Worm (Caenorhabditis elegans) whole organism, early embryonic: ENCODE results near the gene lsm-4.

Source experiments
- B0310.2 ChIP-seq: sonication (generic microtip); optimal IDR thresholded peaks from 2 replicates; lab custom pipeline; 2016; ENCODE audit warnings: mild to moderate bottlenecking, missing genetic modification characterization, missing compliant biosample characterization
- F13C5.2 ChIP-seq: sonication (generic microtip); optimal IDR thresholded peaks from 2 replicates; lab custom pipeline; 2017; ENCODE audit warnings: mild to moderate bottlenecking, missing genetic modification characterization, inconsistent platforms, missing compliant biosample characterization
- aly-1 ChIP-seq: sonication (generic microtip); optimal IDR thresholded peaks from 2 replicates; lab custom pipeline; 2016; ENCODE audit warnings: missing genetic modification characterization, missing compliant biosample characterization
- ama-1 ChIP-seq: fragments of 150-350 bp; optimal IDR thresholded peaks from 2 replicates; lab custom pipeline; 2014
- ceh-13 ChIP-seq: fragments of 200-800 bp; sonication (Bioruptor generic); optimal IDR thresholded peaks from 2 replicates; lab custom pipeline; 2018; ENCODE audit warnings: mild to moderate bottlenecking, missing genetic modification characterization, missing compliant biosample characterization
- ceh-36 ChIP-seq: sonication (generic microtip); optimal IDR thresholded peaks from 2 replicates; lab custom pipeline; 2016; ENCODE audit warnings: missing genetic modification characterization, inconsistent platforms, missing compliant biosample characterization
- ets-7 ChIP-seq: sonication (generic microtip); optimal IDR thresholded peaks from 2 replicates; lab custom pipeline; 2016; ENCODE audit warnings: missing genotype, missing genetic modification characterization, missing compliant biosample characterization
- flt-1 ChIP-seq: fragments of 200-800 bp; sonication (Bioruptor generic); IDR thresholded peaks from 2 replicates; pipeline ENCODE4 v1.3.6; 2022; ENCODE audit warnings: missing genetic modification characterization, missing compliant biosample characterization
- hmbx-1 ChIP-seq: sonication (generic microtip); optimal IDR thresholded peaks from 2 replicates; lab custom pipeline; 2016; ENCODE audit warnings: mild to moderate bottlenecking, missing genetic modification characterization, missing compliant biosample characterization
- hmg-4 ChIP-seq: fragments of 200-800 bp; sonication (Bioruptor generic); optimal IDR thresholded peaks from 2 replicates; lab custom pipeline; 2018; ENCODE audit warnings: mild to moderate bottlenecking, missing genetic modification characterization, missing compliant biosample characterization
- hnd-1 ChIP-seq: sonication (generic microtip); optimal IDR thresholded peaks from 2 replicates; lab custom pipeline; 2016; ENCODE audit warnings: missing genetic modification characterization, missing compliant biosample characterization
- pes-1 ChIP-seq: fragments of 200-800 bp; sonication (Bioruptor generic); IDR thresholded peaks from 2 replicates; pipeline ENCODE4 v1.3.6; 2022; ENCODE audit warnings: missing genetic modification reagents, missing genetic modification characterization, missing compliant biosample characterization
- scrt-1 ChIP-seq: fragments of 200-800 bp; sonication (Bioruptor generic); IDR thresholded peaks from 2 replicates; pipeline ENCODE4 v1.3.6; 2022; ENCODE audit warnings: missing genetic modification characterization, missing compliant biosample characterization
- sea-1 ChIP-seq: fragments of 200-800 bp; sonication (Bioruptor generic); conservative IDR thresholded peaks from 2 replicates; pipeline ENCODE4 v1.3.6; 2022; ENCODE audit warnings: missing genetic modification characterization, missing compliant biosample characterization
- tbx-11 ChIP-seq: fragments of 200-800 bp; sonication (Bioruptor generic); IDR thresholded peaks from 2 replicates; pipeline ENCODE4 v1.3.6; 2022; ENCODE audit warnings: missing genetic modification characterization, missing compliant biosample characterization
- tbx-37 ChIP-seq: fragments of 200-800 bp; sonication (Bioruptor generic); conservative IDR thresholded peaks from 2 replicates; pipeline ENCODE4 v1.3.6; 2022; ENCODE audit warnings: missing genetic modification reagents, missing genetic modification characterization, missing compliant biosample characterization
- tra-4 ChIP-seq: sonication (generic microtip); optimal IDR thresholded peaks from 2 replicates; lab custom pipeline; 2017; ENCODE audit warnings: missing genetic modification characterization, missing compliant biosample characterization

Gene lsm-4

DNA sequence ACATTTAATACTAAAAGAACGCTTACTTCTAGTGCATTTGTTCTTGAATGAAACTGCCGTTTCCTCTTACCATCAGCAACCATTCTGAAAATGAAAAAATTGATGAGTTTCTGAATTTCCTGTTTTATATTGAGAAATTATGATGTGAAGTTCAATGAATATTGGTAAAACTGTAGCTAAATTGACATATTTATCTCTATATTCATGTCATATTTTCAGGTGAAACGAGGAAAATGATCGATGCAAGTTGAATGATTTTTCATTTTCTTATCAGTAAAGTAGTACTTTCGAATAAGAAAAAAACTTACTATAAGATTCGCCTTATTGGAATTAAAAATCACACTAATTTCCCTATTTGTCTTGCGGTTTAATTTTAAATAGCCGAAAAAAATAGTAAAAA, 42.8 kb downstream of the lsm-4 start, which contains the start of gene E04F6.15:
Gene E04F6.15 (minus strand): TSS at position 101 of the 400 bp plus-strand sequence.
- TF ChIP-seq hmbx-1 (tag; lab: Kevin White, UChicago) (no peak), hnd-1 (no peak), tbx-11 (no peak), flt-1 (GFP tag; lab: Robert Waterston, UW) (no peak), scrt-1 (GFP tag; lab: Robert Waterston, UW) (no peak), pes-1 (GFP tag; lab: Robert Waterston, UW) (no peak), ceh-13 (GFP tag; lab: Kevin White, UChicago) (no peak), sea-1 (GFP tag; lab: Robert Waterston, UW) (no peak), tbx-37 (GFP tag; lab: Robert Waterston, UW) (no peak), ama-1 (lab: Kevin White, UChicago) (no peak), F13C5.2 (tag; lab: Kevin White, UChicago) (no peak), ceh-36 (tag; lab: Kevin White, UChicago) (no peak), B0310.2 (tag; lab: Kevin White, UChicago) (no peak), hmg-4 (GFP tag; lab: Kevin White, UChicago) (no peak), tra-4 (tag; lab: Kevin White, UChicago) (no peak), aly-1 (tag; lab: Kevin White, UChicago) (no peak), ets-7 (no peak)

DNA sequence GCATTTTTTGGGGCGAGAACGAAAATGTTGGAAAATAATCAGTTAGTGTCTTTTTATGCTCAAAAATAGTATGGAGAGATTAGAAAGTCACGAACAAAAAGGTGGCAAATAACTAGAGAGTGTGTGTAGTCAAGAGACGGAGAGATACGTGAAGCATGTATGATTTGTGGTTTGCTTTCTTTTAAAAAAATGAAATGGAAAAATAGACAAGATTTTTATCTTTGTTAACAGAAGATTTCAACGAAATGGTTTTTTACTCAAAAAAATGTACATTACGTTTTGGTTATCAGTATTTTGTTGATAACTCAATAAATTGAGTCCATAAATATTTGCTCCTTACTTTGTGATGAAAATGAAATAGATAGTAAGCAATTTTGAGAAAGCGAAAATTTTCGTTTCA, 44.8 kb downstream of the lsm-4 start, which contains the start of gene dhs-7:
Gene dhs-7 (minus strand): TSS at position 277 of the 400 bp plus-strand sequence.
- no peak for TF ChIP-seq ceh-13 (GFP tag; lab: Kevin White, UChicago)
- TF ChIP-seq F13C5.2 (tag; lab: Kevin White, UChicago) = no peak
- TF ChIP-seq scrt-1 (GFP tag; lab: Robert Waterston, UW) = no peak
- no peak for TF ChIP-seq hmbx-1 (tag; lab: Kevin White, UChicago)
- TF ChIP-seq ceh-36 (tag; lab: Kevin White, UChicago) = no peak
- TF ChIP-seq B0310.2 (tag; lab: Kevin White, UChicago) = no peak
- no peak for TF ChIP-seq hmg-4 (GFP tag; lab: Kevin White, UChicago)
- TF ChIP-seq tbx-11 = no peak
- no peak for TF ChIP-seq sea-1 (GFP tag; lab: Robert Waterston, UW)
- TF ChIP-seq ama-1 (lab: Kevin White, UChicago) = no peak
- TF ChIP-seq ets-7 = no peak
- no peak for TF ChIP-seq pes-1 (GFP tag; lab: Robert Waterston, UW)
- TF ChIP-seq flt-1 (GFP tag; lab: Robert Waterston, UW) = no peak
- TF ChIP-seq tbx-37 (GFP tag; lab: Robert Waterston, UW) = no peak
- TF ChIP-seq tra-4 (tag; lab: Kevin White, UChicago) = no peak
- no peak for TF ChIP-seq hnd-1

DNA sequence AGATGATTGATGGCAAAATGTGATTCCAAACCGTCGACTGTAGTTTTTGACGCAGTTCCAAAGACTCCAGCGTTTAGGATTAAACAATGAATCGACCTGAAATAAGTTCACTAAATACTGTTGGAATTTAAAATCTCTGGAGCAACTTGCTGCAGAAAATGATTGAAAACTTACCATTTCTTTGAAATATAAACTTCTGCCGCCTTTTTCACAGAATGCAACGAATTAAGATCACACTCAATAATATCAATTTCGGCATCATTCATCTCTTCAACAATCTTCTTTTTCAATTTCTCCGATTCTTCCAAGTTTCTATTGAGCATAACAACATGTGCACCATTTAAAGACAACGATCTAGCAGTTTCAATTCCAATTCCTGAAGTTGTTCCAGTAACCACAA, 45.3 kb downstream of the lsm-4 start:
- TF ChIP-seq ceh-36 (tag; lab: Kevin White, UChicago) (no peak), hnd-1 (no peak), scrt-1 (GFP tag; lab: Robert Waterston, UW) (no peak), flt-1 (GFP tag; lab: Robert Waterston, UW) (no peak), sea-1 (GFP tag; lab: Robert Waterston, UW) (no peak), tbx-37 (GFP tag; lab: Robert Waterston, UW) (no peak), ets-7 (no peak), tra-4 (tag; lab: Kevin White, UChicago) (no peak), ceh-13 (GFP tag; lab: Kevin White, UChicago) (no peak), F13C5.2 (tag; lab: Kevin White, UChicago) (no peak), hmbx-1 (tag; lab: Kevin White, UChicago) (no peak), tbx-11 (no peak), ama-1 (lab: Kevin White, UChicago) (no peak), B0310.2 (tag; lab: Kevin White, UChicago) (no peak), aly-1 (tag; lab: Kevin White, UChicago) (no peak), hmg-4 (GFP tag; lab: Kevin White, UChicago) (no peak), pes-1 (GFP tag; lab: Robert Waterston, UW) (no peak)

DNA sequence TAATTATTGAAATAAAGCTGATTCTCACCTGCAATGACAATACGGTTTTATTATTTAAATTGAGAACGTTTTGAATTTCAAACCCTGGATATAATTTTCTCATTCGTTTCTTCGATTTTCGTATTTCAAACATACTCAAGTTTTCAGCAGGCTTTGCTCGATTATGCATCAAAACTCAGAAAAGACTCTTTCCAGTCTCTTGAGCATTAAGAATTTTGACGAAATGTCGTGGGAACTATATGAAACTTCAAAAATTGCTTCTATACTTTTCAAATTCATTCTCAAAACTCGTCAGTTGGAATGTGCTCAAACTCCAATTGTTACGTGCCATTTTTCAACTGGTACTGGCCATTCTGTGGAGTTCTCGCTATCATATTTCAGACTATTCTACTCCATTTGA, 47.6 kb downstream of the lsm-4 start, which contains the start of gene srd-59:
Gene srd-59 (plus strand): TSS at position 301 of the 400 bp plus-strand sequence.
- TF ChIP-seq tbx-37 (GFP tag; lab: Robert Waterston, UW) (no peak), ceh-36 (tag; lab: Kevin White, UChicago) (no peak), tbx-11 (no peak), hnd-1 (no peak), tra-4 (tag; lab: Kevin White, UChicago) (no peak), pes-1 (GFP tag; lab: Robert Waterston, UW) (no peak), ceh-13 (GFP tag; lab: Kevin White, UChicago) (no peak), ama-1 (lab: Kevin White, UChicago) (no peak), aly-1 (tag; lab: Kevin White, UChicago) (no peak)

DNA sequence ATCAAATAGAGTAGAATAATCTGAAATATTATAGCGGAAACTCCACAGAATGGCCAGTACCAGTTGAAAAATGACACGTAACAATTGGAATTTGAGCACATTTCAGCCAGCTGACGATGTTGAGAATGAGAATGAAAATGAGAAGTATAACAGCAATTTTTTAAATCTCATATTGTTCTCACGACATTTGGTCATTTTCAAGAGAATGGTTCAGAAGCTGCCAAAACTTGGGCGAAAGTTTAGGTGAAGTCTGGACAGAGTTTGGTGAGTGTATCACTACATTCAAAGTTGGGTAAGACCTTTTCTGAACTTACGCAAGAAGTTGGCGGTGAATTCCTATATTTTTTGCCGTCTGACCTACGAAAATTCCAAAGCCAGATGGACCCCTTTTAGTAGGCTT, 48.0 kb downstream of the lsm-4 start, which contains the start of gene srd-58:
Gene srd-58 (minus strand): TSS at position 101 of the 400 bp plus-strand sequence.
- TF ChIP-seq ets-7 (no peak), hnd-1 (no peak), ceh-36 (tag; lab: Kevin White, UChicago) (no peak), tbx-37 (GFP tag; lab: Robert Waterston, UW) (no peak), scrt-1 (GFP tag; lab: Robert Waterston, UW) (no peak), ama-1 (lab: Kevin White, UChicago) (no peak), hmbx-1 (tag; lab: Kevin White, UChicago) (no peak), hmg-4 (GFP tag; lab: Kevin White, UChicago) (no peak), ceh-13 (GFP tag; lab: Kevin White, UChicago) (no peak), aly-1 (tag; lab: Kevin White, UChicago) (no peak), tbx-11 (no peak)

DNA sequence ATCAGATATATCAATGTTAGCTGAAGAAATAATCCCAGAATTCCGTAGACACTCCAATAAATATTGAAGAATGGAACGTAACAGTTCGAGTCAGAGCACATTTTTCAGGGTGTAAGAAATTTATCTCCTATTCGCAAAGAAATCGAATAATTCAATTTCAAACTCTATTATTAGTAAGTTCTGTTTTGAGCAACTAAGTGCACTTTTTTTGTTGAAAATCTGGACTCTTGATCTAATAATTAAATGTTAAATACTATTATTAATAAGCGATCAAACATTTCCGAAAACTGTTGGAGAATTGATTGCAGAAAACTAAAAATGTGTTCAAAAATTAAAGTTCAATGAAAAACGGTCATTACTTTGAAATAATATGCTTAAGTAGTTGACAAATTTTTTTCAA, 49.9 kb downstream of the lsm-4 start, which contains the start of gene srd-56:
Gene srd-56 (minus strand): TSS at position 101 of the 400 bp plus-strand sequence.
- TF ChIP-seq ets-7 (no peak), ceh-36 (tag; lab: Kevin White, UChicago) (no peak), hmg-4 (GFP tag; lab: Kevin White, UChicago) (no peak), tbx-37 (GFP tag; lab: Robert Waterston, UW) (no peak), hmbx-1 (tag; lab: Kevin White, UChicago) (no peak), tbx-11 (no peak), aly-1 (tag; lab: Kevin White, UChicago) (no peak), sea-1 (GFP tag; lab: Robert Waterston, UW) (no peak), scrt-1 (GFP tag; lab: Robert Waterston, UW) (no peak)
